Fruit fly (Drosophila melanogaster): ENCODE results near the gene spn-D.

Gene spn-D

dm6 chr3R:27152129-27152968 is 13.2 kb upstream of the spn-D start (continued):
- TF ChIP-seq hkb (optimal IDR thresholded peaks at IDR 0.05) (no peak), hkb (GFP tag; IDR thresholded peaks at IDR 0.05) (peak; percentile 36; the same call in 1 of the 2 replicates), chinmo (GFP tag; IDR thresholded peaks at IDR 0.05; ENCODE audit: partially characterized antibody) (no peak), CG11247 (GFP tag; IDR thresholded peaks at IDR 0.05) (no peak), sob (GFP tag; IDR thresholded peaks at IDR 0.05) (peak; percentile 51; the same call in 1 of the 2 replicates), ro (GFP tag; IDR thresholded peaks at IDR 0.05) (no peak), CG16779 (GFP tag; IDR thresholded peaks at IDR 0.05) (no peak), pnt (GFP tag; optimal IDR thresholded peaks at IDR 0.05) (no peak), CG14441 (GFP tag; IDR thresholded peaks at IDR 0.05) (peak; percentile 41; the same call in 1 of the 2 replicates), dimm (GFP tag; IDR thresholded peaks at IDR 0.05) (no peak), CG6854 (GFP tag; optimal IDR thresholded peaks at IDR 0.05) (no peak), CG6254 (GFP tag; optimal IDR thresholded peaks at IDR 0.05) (peak; percentile 15), nmo (GFP tag; optimal IDR thresholded peaks at IDR 0.05) (peak; percentile 57), vfl (GFP tag; optimal IDR thresholded peaks at IDR 0.05) (no peak), CG12104 (GFP tag; optimal IDR thresholded peaks at IDR 0.05) (no peak), CG12299 (tag; optimal IDR thresholded peaks at IDR 0.05) (no peak), CG16863 (GFP tag; optimal IDR thresholded peaks at IDR 0.05) (peak; percentile 35), CG9932 (GFP tag; IDR thresholded peaks at IDR 0.05) (peak; percentile 64), crp (GFP tag; optimal IDR thresholded peaks at IDR 0.05) (peak in 1 of 2 experiments; percentile 63), Mad (GFP tag; optimal IDR thresholded peaks at IDR 0.05) (no peak), PHDP (tag; optimal IDR thresholded peaks at IDR 0.05) (peak; percentile 70), CG43689 (GFP tag; IDR thresholded peaks at IDR 0.05) (no peak), CHES-1-like (GFP tag; optimal IDR thresholded peaks at IDR 0.05) (peak; percentile 23), CG18599 (GFP tag; optimal IDR thresholded peaks at IDR 0.05) (peak; percentile 34), Xbp1 (GFP tag; optimal IDR thresholded peaks at IDR 0.05) (peak; percentile 13), Gug (GFP tag; IDR thresholded peaks at IDR 0.05) (0 out of 4 replicates have a peak, but pooled peaks have one; percentile 20), CG1233 (GFP tag; optimal IDR thresholded peaks at IDR 0.05) (peak; percentile 42), Xrp1 (GFP tag; IDR thresholded peaks at IDR 0.05) (peak; percentile 25; the same call in 1 of the 2 replicates), Fer1 (GFP tag; optimal IDR thresholded peaks at IDR 0.05) (peak; percentile 23), E2f2 (GFP tag; IDR thresholded peaks at IDR 0.05) (0 out of 2 replicates have a peak, but pooled peaks have one; percentile 9), Adf1 (GFP tag; IDR thresholded peaks at IDR 0.05) (no peak), danr (GFP tag; IDR thresholded peaks at IDR 0.05) (0 out of 2 replicates have a peak, but pooled peaks have one; percentile 13), NC2α (GFP tag; optimal IDR thresholded peaks at IDR 0.05) (no peak), nerfin-2 (GFP tag; IDR thresholded peaks at IDR 0.05; ENCODE audit: partially characterized antibody) (no peak), yki (optimal IDR thresholded peaks at IDR 0.05) (no peak), Doc2 (GFP tag; IDR thresholded peaks at IDR 0.05) (no peak), CG8944 (GFP tag; optimal IDR thresholded peaks at IDR 0.05) (no peak), Stat92E (GFP tag; optimal IDR thresholded peaks at IDR 0.05) (no peak), CG7987 (GFP tag; optimal IDR thresholded peaks at IDR 0.05) (no peak), Jarid2 (GFP tag; optimal IDR thresholded peaks at IDR 0.05) (no peak), fd96Cb (tag; optimal IDR thresholded peaks at IDR 0.05) (peak; percentile 49), H15 (GFP tag; IDR thresholded peaks at IDR 0.05) (no peak), CG10366 (GFP tag; IDR thresholded peaks at IDR 0.05) (0 out of 2 replicates have a peak, but pooled peaks have one; percentile 18), pho (GFP tag; optimal IDR thresholded peaks at IDR 0.05) (peak; percentile 30), gsb-n (tag; optimal IDR thresholded peaks at IDR 0.05) (peak; percentile 6), Atf-2 (GFP tag; optimal IDR thresholded peaks at IDR 0.05) (no peak), CG2889 (GFP tag; IDR thresholded peaks at IDR 0.05) (0 out of 3 replicates have a peak, but pooled peaks have one; percentile 11), NFAT (GFP tag; IDR thresholded peaks at IDR 0.05) (peak; percentile 24; the same call in 1 of the 2 replicates), CG5180 (GFP tag; optimal IDR thresholded peaks at IDR 0.05) (no peak)

Measured in whole organism, embryonic.